Worm (Caenorhabditis elegans) whole organism, L2 larva: ENCODE data around the gene F43C11.8.
A peak's percentile ranks its signal among the peaks of the same experiment; 100 is the strongest.

Experiments
- C34F6.9 ChIP-seq: fragments of 150-350 bp; optimal IDR thresholded peaks from 2 replicates; lab custom pipeline; 2014; ENCODE audit warnings: missing biosample characterization, missing genetic modification characterization
- F13H6.1 ChIP-seq: sonication (generic microtip); optimal IDR thresholded peaks from 2 replicates; lab custom pipeline; 2016; ENCODE audit warnings: missing genetic modification characterization, missing compliant biosample characterization
- R02D3.7 ChIP-seq: fragments of 150-350 bp; optimal IDR thresholded peaks from 2 replicates; lab custom pipeline; 2014; ENCODE audit warnings: missing biosample characterization, missing genetic modification characterization
- Y55F3AM.14 ChIP-seq: fragments of 200-800 bp; sonication (Bioruptor generic); optimal IDR thresholded peaks from 2 replicates; lab custom pipeline; 2018; ENCODE audit warnings: mild to moderate bottlenecking, missing genetic modification characterization, missing compliant biosample characterization
- ZK546.5 ChIP-seq: sonication (generic microtip); optimal IDR thresholded peaks from 2 replicates; lab custom pipeline; 2017; ENCODE audit warnings: missing biosample characterization, missing genetic modification characterization
- alr-1 ChIP-seq: fragments of 150-350 bp; optimal IDR thresholded peaks from 2 replicates; lab custom pipeline; 2014; ENCODE audit warnings: missing biosample characterization, missing genetic modification characterization
- aly-2 ChIP-seq: fragments of 150-350 bp; optimal IDR thresholded peaks from 2 replicates; lab custom pipeline; 2014; ENCODE audit warnings: missing biosample characterization, missing genetic modification characterization
- blmp-1 ChIP-seq: sonication (generic microtip); optimal IDR thresholded peaks from 2 replicates; lab custom pipeline; 2017; ENCODE audit warnings: missing genetic modification characterization, mild to moderate bottlenecking, missing compliant biosample characterization, antibody characterized with exemption, moderate library complexity; ENCODE audit not compliant: insufficient read depth
- ceh-82 ChIP-seq: fragments of 150-350 bp; optimal IDR thresholded peaks from 2 replicates; lab custom pipeline; 2014; ENCODE audit warnings: missing biosample characterization, missing genetic modification characterization
- egl-27 ChIP-seq: sonication (generic microtip); optimal IDR thresholded peaks from 3 replicates; lab custom pipeline; 2017; ENCODE audit warnings: missing biosample characterization, missing genetic modification reagents, missing genetic modification characterization
- elt-1 ChIP-seq: fragments of 150-350 bp; optimal IDR thresholded peaks from 2 replicates; lab custom pipeline; 2014; ENCODE audit warnings: missing biosample characterization, missing genetic modification characterization
- elt-3 ChIP-seq: sonication (generic microtip); optimal IDR thresholded peaks from 2 replicates; lab custom pipeline; 2017; ENCODE audit warnings: missing biosample characterization, missing genetic modification characterization
- fos-1 ChIP-seq: fragments of 150-350 bp; optimal IDR thresholded peaks from 2 replicates; lab custom pipeline; 2014; ENCODE audit warnings: missing biosample characterization, missing genetic modification characterization
- lin-11 ChIP-seq: fragments of 150-350 bp; sonication (generic microtip); optimal IDR thresholded peaks from 2 replicates; lab custom pipeline; 2014; ENCODE audit warnings: missing biosample characterization, missing genetic modification characterization, inconsistent platforms, mixed read lengths
- lin-13 ChIP-seq: fragments of 150-350 bp; optimal IDR thresholded peaks from 2 replicates; lab custom pipeline; 2014; ENCODE audit warnings: missing biosample characterization, missing genetic modification reagents, missing genetic modification characterization
- lin-39 ChIP-seq: fragments of 150-350 bp; optimal IDR thresholded peaks from 2 replicates; lab custom pipeline; 2014; ENCODE audit warnings: missing biosample characterization, missing genetic modification reagents, missing genetic modification characterization
- mab-5 ChIP-seq: fragments of 150-350 bp; optimal IDR thresholded peaks from 2 replicates; lab custom pipeline; 2014; ENCODE audit warnings: missing biosample characterization, missing genetic modification characterization
- mbf-1 ChIP-seq: sonication (generic microtip); optimal IDR thresholded peaks from 2 replicates; lab custom pipeline; 2017; ENCODE audit warnings: missing biosample characterization, missing genetic modification characterization
- mdl-1 ChIP-seq, 2 experiments: fragments of 150-350 bp in 1 of 2; sonication (generic microtip) in 1 of 2; optimal IDR thresholded peaks; 2 replicates each; lab custom pipeline; 2017; ENCODE audit warnings: missing biosample characterization in 2 of 2, missing genetic modification characterization in 2 of 2
- nhr-10 ChIP-seq: sonication (generic microtip); optimal IDR thresholded peaks from 2 replicates; lab custom pipeline; 2017; ENCODE audit warnings: missing biosample characterization, missing genetic modification characterization
- nhr-11 ChIP-seq: fragments of 150-350 bp; optimal IDR thresholded peaks from 2 replicates; lab custom pipeline; 2014; ENCODE audit warnings: missing biosample characterization, missing genetic modification characterization
- nhr-129 ChIP-seq: fragments of 150-350 bp; optimal IDR thresholded peaks from 2 replicates; lab custom pipeline; 2014; ENCODE audit warnings: missing biosample characterization, missing genetic modification characterization
- nhr-21 ChIP-seq: fragments of 150-350 bp; optimal IDR thresholded peaks from 2 replicates; lab custom pipeline; 2014; ENCODE audit warnings: missing biosample characterization, missing genetic modification characterization
- nhr-23 ChIP-seq: fragments of 150-350 bp; optimal IDR thresholded peaks from 2 replicates; lab custom pipeline; 2014; ENCODE audit warnings: missing biosample characterization, missing genetic modification reagents, missing genetic modification characterization
- nhr-237 ChIP-seq: fragments of 150-350 bp; optimal IDR thresholded peaks from 2 replicates; lab custom pipeline; 2014; ENCODE audit warnings: missing biosample characterization, missing genetic modification characterization
- nhr-25 ChIP-seq: fragments of 150-350 bp; sonication (generic microtip); optimal IDR thresholded peaks from 3 replicates; lab custom pipeline; 2014; ENCODE audit warnings: missing biosample characterization, missing genetic modification characterization
- nhr-6 ChIP-seq: fragments of 150-350 bp; optimal IDR thresholded peaks from 2 replicates; lab custom pipeline; 2014; ENCODE audit warnings: missing biosample characterization, missing genetic modification characterization
- nhr-77 ChIP-seq: fragments of 150-350 bp; optimal IDR thresholded peaks from 2 replicates; lab custom pipeline; 2014; ENCODE audit warnings: missing biosample characterization, missing genetic modification characterization
- peb-1 ChIP-seq: fragments of 150-350 bp; optimal IDR thresholded peaks from 2 replicates; lab custom pipeline; 2014; ENCODE audit warnings: missing biosample characterization, missing genetic modification characterization
- sem-4 ChIP-seq: fragments of 150-350 bp; optimal IDR thresholded peaks from 2 replicates; lab custom pipeline; 2014; ENCODE audit warnings: missing biosample characterization, missing genetic modification reagents, missing genetic modification characterization
- skn-1 ChIP-seq: sonication (generic microtip); optimal IDR thresholded peaks from 2 replicates; lab custom pipeline; 2017; ENCODE audit warnings: missing biosample characterization, missing genetic modification characterization
- sma-3 ChIP-seq: sonication (generic microtip); optimal IDR thresholded peaks from 2 replicates; lab custom pipeline; 2016; ENCODE audit warnings: missing genetic modification reagents, missing genetic modification characterization, missing compliant biosample characterization
- sma-9 ChIP-seq, 2 experiments: fragments of 150-350 bp in 1 of 2; sonication (generic microtip) in 1 of 2; optimal IDR thresholded peaks; 2 replicates each; lab custom pipeline; 2014 to 2016; ENCODE audit warnings: missing genetic modification characterization in 2 of 2, mild to moderate bottlenecking in 1 of 2, missing biosample characterization in 1 of 2, missing compliant biosample characterization in 1 of 2, missing genetic modification reagents in 1 of 2, moderate library complexity in 1 of 2
- unc-39 ChIP-seq: fragments of 150-350 bp; optimal IDR thresholded peaks from 2 replicates; lab custom pipeline; 2014; ENCODE audit warnings: missing biosample characterization, missing genetic modification characterization
- unc-55 ChIP-seq: fragments of 150-350 bp; sonication (generic microtip); optimal IDR thresholded peaks from 3 replicates; lab custom pipeline; 2014; ENCODE audit warnings: missing biosample characterization, missing genetic modification reagents, missing genetic modification characterization
- unc-62 ChIP-seq: fragments of 150-350 bp; optimal IDR thresholded peaks from 2 replicates; lab custom pipeline; 2014; ENCODE audit warnings: missing biosample characterization, missing genetic modification reagents, missing genetic modification characterization
- zag-1 ChIP-seq: fragments of 150-350 bp; optimal IDR thresholded peaks from 2 replicates; lab custom pipeline; 2014; ENCODE audit warnings: missing biosample characterization, missing genetic modification characterization
- ztf-1 ChIP-seq: fragments of 200-800 bp; sonication (Bioruptor generic); conservative IDR thresholded peaks from 2 replicates; pipeline ENCODE4 v1.3.6; 2022; ENCODE audit warnings: missing genetic modification characterization, missing compliant biosample characterization
- ztf-11 ChIP-seq: sonication (generic microtip); optimal IDR thresholded peaks from 2 replicates; lab custom pipeline; 2017; ENCODE audit warnings: missing biosample characterization, missing genetic modification characterization
- ztf-4 ChIP-seq: fragments of 150-350 bp; optimal IDR thresholded peaks from 2 replicates; lab custom pipeline; 2014; ENCODE audit warnings: missing biosample characterization, missing genetic modification characterization

The F43C11.8 gene

ce11 chrII:2302330-2302729, 30.0 kb upstream of the F43C11.8 start, which contains the start of gene B0281.6:
Gene B0281.6, minus strand, starts transcription at chrII:2302430.
- TF ChIP-seq nhr-129 (tag; lab: Kevin White, UChicago) (no peak), ceh-82 (no peak), lin-39 (tag; lab: Kevin White, UChicago) (no peak), alr-1 (tag; lab: Kevin White, UChicago) (no peak), sem-4 (no peak), ztf-1 (GFP tag; lab: Robert Waterston, UW) (no peak), C34F6.9 (tag; lab: Kevin White, UChicago) (no peak), nhr-237 (tag; lab: Kevin White, UChicago) (no peak), unc-55 (GFP tag; lab: Kevin White, UChicago) (no peak), R02D3.7 (no peak), unc-62 (GFP tag; lab: Kevin White, UChicago) (no peak)

- TF ChIP-seq sem-4, result no peak
- TF ChIP-seq ztf-4, result no peak
- TF ChIP-seq mbf-1 (tag; lab: Kevin White, UChicago), result no peak
- TF ChIP-seq nhr-25 (tag; lab: Kevin White, UChicago), result no peak
- TF ChIP-seq nhr-77 (tag; lab: Kevin White, UChicago), result no peak
- TF ChIP-seq aly-2 (tag; lab: Kevin White, UChicago), result no peak
- TF ChIP-seq F13H6.1, result no peak
- no peak for TF ChIP-seq ztf-11 (tag; lab: Kevin White, UChicago)
- no peak for TF ChIP-seq zag-1 (tag; lab: Kevin White, UChicago)
- no peak for TF ChIP-seq nhr-6
- TF ChIP-seq unc-39 (tag; lab: Kevin White, UChicago), result no peak
- TF ChIP-seq nhr-10 (tag; lab: Kevin White, UChicago), result no peak
- TF ChIP-seq skn-1, result no peak
Measured at ce11 chrII:2304575-2304974, 27.7 kb upstream of the F43C11.8 start.

- no peak for TF ChIP-seq elt-3
- peak; percentile 62 for TF ChIP-seq fos-1 (tag; lab: Kevin White, UChicago)
Measured at ce11 chrII:2305507-2305906, 26.8 kb upstream of the F43C11.8 start.

DNA sequence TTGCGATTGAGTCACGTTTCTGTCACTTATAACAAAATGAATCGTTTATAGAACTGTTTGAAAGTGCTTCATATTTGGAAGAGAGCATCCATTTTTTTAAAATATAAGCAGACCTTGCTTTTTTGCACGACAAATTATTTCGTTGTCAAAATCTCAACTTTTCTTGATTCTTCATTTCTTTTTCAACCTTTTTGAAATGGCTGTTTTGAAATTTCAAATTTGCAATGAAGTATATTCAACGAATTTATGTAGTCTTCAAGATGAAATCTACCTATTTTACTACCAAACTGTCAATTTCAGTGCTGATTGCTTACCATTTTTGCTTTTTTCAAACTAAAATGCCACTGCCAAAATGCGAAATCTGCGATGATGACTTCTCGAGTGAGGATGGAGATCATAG, 25.6 kb upstream of the F43C11.8 start, which contains the start of gene B0281.3:
B0281.3 (plus strand) TSS at position 301 of the 400 bp plus-strand sequence.
- TF ChIP-seq mdl-1 (tag; optimal IDR thresholded peaks at IDR 0.05; lab: Kevin White, UChicago) (no peak), ZK546.5 (tag; lab: Kevin White, UChicago) (no peak), nhr-10 (tag; lab: Kevin White, UChicago) (no peak), nhr-129 (tag; lab: Kevin White, UChicago) (no peak), egl-27 (tag; lab: Kevin White, UChicago) (no peak), skn-1 (no peak), ceh-82 (no peak), sma-3 (GFP tag; lab: Kevin White, UChicago) (no peak), mab-5 (tag; lab: Kevin White, UChicago) (no peak), elt-1 (tag; lab: Kevin White, UChicago) (no peak), Y55F3AM.14 (no peak), unc-62 (GFP tag; lab: Kevin White, UChicago) (no peak), nhr-21 (no peak), elt-3 (no peak), nhr-6 (no peak), R02D3.7 (no peak), nhr-77 (tag; lab: Kevin White, UChicago) (no peak), lin-13 (GFP tag; lab: Kevin White, UChicago) (no peak)
- TF ChIP-seq, all 48 proteins: peak for 0

DNA sequence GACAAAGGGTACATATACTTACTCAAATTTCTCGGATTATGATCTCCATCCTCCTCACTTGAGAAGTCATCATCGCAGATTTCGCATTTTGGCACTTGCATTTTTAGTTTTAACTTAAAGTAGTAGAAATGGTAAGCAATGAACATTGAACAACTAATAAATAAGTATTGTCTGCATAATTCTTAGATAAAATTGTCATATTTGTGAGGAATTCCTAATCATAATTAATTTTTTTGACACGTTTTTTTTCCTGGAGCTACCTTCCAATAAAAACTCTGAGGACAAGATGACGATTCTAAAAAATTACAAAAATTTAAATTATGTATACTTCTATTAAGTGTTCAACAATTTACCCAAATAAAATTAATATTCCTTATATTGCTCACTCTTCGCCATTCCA, 19.6 kb upstream of the F43C11.8 start, which contains the start of the genes trim-21 and B0281.1:
trim-21 (minus strand) TSS at position 101 of the 400 bp plus-strand sequence.
B0281.1 (plus strand) TSS at position 321 of the 400 bp plus-strand sequence.
- TF ChIP-seq alr-1 (tag; lab: Kevin White, UChicago) (no peak), mbf-1 (tag; lab: Kevin White, UChicago) (no peak), aly-2 (tag; lab: Kevin White, UChicago) (no peak), ztf-4 (no peak), fos-1 (tag; lab: Kevin White, UChicago) (no peak), nhr-11 (tag; lab: Kevin White, UChicago) (no peak), nhr-23 (tag; lab: Kevin White, UChicago) (no peak), nhr-237 (tag; lab: Kevin White, UChicago) (no peak), mdl-1 (tag; optimal IDR thresholded peaks at IDR 0.05; lab: Kevin White, UChicago) (no peak), egl-27 (tag; lab: Kevin White, UChicago) (no peak), unc-62 (GFP tag; lab: Kevin White, UChicago) (no peak), lin-11 (tag; lab: Kevin White, UChicago) (no peak), sma-9 (GFP tag; optimal IDR thresholded peaks at IDR 0.05; lab: Kevin White, UChicago) (no peak), sma-9 (tag; optimal IDR thresholded peaks at IDR 0.05; lab: Kevin White, UChicago) (no peak), unc-39 (tag; lab: Kevin White, UChicago) (no peak), C34F6.9 (tag; lab: Kevin White, UChicago) (no peak), peb-1 (tag; lab: Kevin White, UChicago) (no peak), nhr-129 (tag; lab: Kevin White, UChicago) (no peak), blmp-1 (tag; lab: Kevin White, UChicago) (no peak), elt-1 (tag; lab: Kevin White, UChicago) (no peak)
